Worm (Caenorhabditis elegans) whole organism, mixed stage, embryonic: ENCODE results near the gene ZK673.5.

Experiments
- M03D4.4 ChIP-seq: sonication (generic microtip); optimal IDR thresholded peaks from 2 replicates; lab custom pipeline; 2017; ENCODE audit warnings: mild to moderate bottlenecking, missing genetic modification characterization, missing compliant biosample characterization
- bed-3 ChIP-seq: fragments of 200-800 bp; sonication (Bioruptor generic); optimal IDR thresholded peaks from 3 replicates; lab custom pipeline; 2018; ENCODE audit warnings: mild to moderate bottlenecking, missing genetic modification characterization, moderate library complexity, missing compliant biosample characterization
- blmp-1 ChIP-seq: fragments of 150-350 bp; optimal IDR thresholded peaks from 2 replicates; lab custom pipeline; 2014; ENCODE audit warnings: missing biosample characterization, missing genetic modification characterization
- ceh-39 ChIP-seq: fragments of 150-350 bp; optimal IDR thresholded peaks from 2 replicates; lab custom pipeline; 2014; ENCODE audit warnings: missing biosample characterization, missing genetic modification characterization
- ceh-83 ChIP-seq: fragments of 200-800 bp; sonication (Bioruptor generic); optimal IDR thresholded peaks from 2 replicates; lab custom pipeline; 2018; ENCODE audit warnings: mild to moderate bottlenecking, missing genetic modification characterization, missing compliant biosample characterization
- ces-1 ChIP-seq: fragments of 150-350 bp; optimal IDR thresholded peaks from 2 replicates; lab custom pipeline; 2014; ENCODE audit warnings: missing biosample characterization, missing genetic modification reagents, missing genetic modification characterization
- cnd-1 ChIP-seq: fragments of 200-800 bp; sonication (Bioruptor generic); optimal IDR thresholded peaks from 2 replicates; lab custom pipeline; 2018; ENCODE audit warnings: mild to moderate bottlenecking, missing genetic modification characterization, missing compliant biosample characterization
- drap-1 ChIP-seq: fragments of 200-800 bp; sonication (Bioruptor generic); optimal IDR thresholded peaks from 3 replicates; lab custom pipeline; 2018; ENCODE audit warnings: mild to moderate bottlenecking, missing genetic modification characterization, missing compliant biosample characterization
- elt-1 ChIP-seq: sonication (generic microtip); optimal IDR thresholded peaks from 2 replicates; lab custom pipeline; 2017; ENCODE audit warnings: missing genetic modification characterization, mild to moderate bottlenecking, missing compliant biosample characterization, antibody characterized with exemption, moderate library complexity, borderline replicate concordance; ENCODE audit not compliant: insufficient read depth
- elt-3 ChIP-seq: fragments of 150-350 bp; optimal IDR thresholded peaks from 2 replicates; lab custom pipeline; 2014; ENCODE audit warnings: missing biosample characterization, missing genetic modification characterization
- flh-1 ChIP-seq: fragments of 200-800 bp; sonication (Bioruptor generic); optimal IDR thresholded peaks from 2 replicates; lab custom pipeline; 2018; ENCODE audit warnings: mild to moderate bottlenecking, missing genetic modification characterization, moderate library complexity, missing compliant biosample characterization
- hlh-1 ChIP-seq: fragments of 150-350 bp; optimal IDR thresholded peaks from 2 replicates; lab custom pipeline; 2014; ENCODE audit warnings: missing biosample characterization, missing genetic modification reagents, missing genetic modification characterization
- lin-13 ChIP-seq: fragments of 150-350 bp; optimal IDR thresholded peaks from 2 replicates; lab custom pipeline; 2014; ENCODE audit warnings: missing biosample characterization, missing genetic modification characterization
- lin-32 ChIP-seq: fragments of 200-800 bp; sonication (Bioruptor generic); optimal IDR thresholded peaks from 2 replicates; lab custom pipeline; 2018; ENCODE audit warnings: mild to moderate bottlenecking, missing genetic modification characterization, missing compliant biosample characterization
- lsy-2 ChIP-seq: fragments of 150-350 bp; optimal IDR thresholded peaks from 2 replicates; lab custom pipeline; 2014; ENCODE audit warnings: missing biosample characterization, missing genetic modification characterization
- mab-5 ChIP-seq: fragments of 150-350 bp; optimal IDR thresholded peaks from 2 replicates; lab custom pipeline; 2014; ENCODE audit warnings: missing biosample characterization, missing genetic modification characterization
- mep-1 ChIP-seq: fragments of 150-350 bp; optimal IDR thresholded peaks from 2 replicates; lab custom pipeline; 2017; ENCODE audit warnings: missing biosample characterization, missing genetic modification reagents, missing genetic modification characterization, inconsistent platforms
- nhr-12 ChIP-seq: fragments of 150-350 bp; optimal IDR thresholded peaks from 2 replicates; lab custom pipeline; 2014; ENCODE audit warnings: missing biosample characterization, missing genetic modification characterization
- nhr-2 ChIP-seq: fragments of 150-350 bp; optimal IDR thresholded peaks from 2 replicates; lab custom pipeline; 2014; ENCODE audit warnings: missing biosample characterization, missing genetic modification characterization
- nhr-237 ChIP-seq: fragments of 150-350 bp; optimal IDR thresholded peaks from 2 replicates; lab custom pipeline; 2014; ENCODE audit warnings: missing biosample characterization, missing genetic modification characterization
- nhr-28 ChIP-seq: fragments of 150-350 bp; optimal IDR thresholded peaks from 2 replicates; lab custom pipeline; 2014; ENCODE audit warnings: missing biosample characterization, missing genetic modification characterization
- pha-4 ChIP-seq: fragments of 150-350 bp; optimal IDR thresholded peaks from 2 replicates; lab custom pipeline; 2018; ENCODE audit warnings: missing biosample characterization, missing genetic modification reagents, missing genetic modification characterization
- sem-2 ChIP-seq: fragments of 200-800 bp; sonication (Bioruptor generic); optimal IDR thresholded peaks from 2 replicates; lab custom pipeline; 2018; ENCODE audit warnings: mild to moderate bottlenecking, missing genetic modification characterization, missing compliant biosample characterization
- snpc-4 ChIP-seq: fragments of 150-350 bp; optimal IDR thresholded peaks from 2 replicates; lab custom pipeline; 2014; ENCODE audit warnings: missing biosample characterization, missing genetic modification characterization
- sptf-1 ChIP-seq: sonication (generic microtip); optimal IDR thresholded peaks from 2 replicates; lab custom pipeline; 2017; ENCODE audit warnings: mild to moderate bottlenecking, missing genetic modification characterization, moderate library complexity, missing compliant biosample characterization
- tbx-8 ChIP-seq: fragments of 200-800 bp; sonication (Bioruptor generic); optimal IDR thresholded peaks from 2 replicates; lab custom pipeline; 2018; ENCODE audit warnings: mild to moderate bottlenecking, missing genetic modification characterization, moderate library complexity, missing compliant biosample characterization
- unc-62 ChIP-seq: fragments of 150-350 bp; optimal IDR thresholded peaks from 2 replicates; lab custom pipeline; 2014; ENCODE audit warnings: missing biosample characterization, missing genetic modification reagents, missing genetic modification characterization
- zip-8 ChIP-seq: fragments of 150-350 bp; optimal IDR thresholded peaks from 2 replicates; lab custom pipeline; 2014; ENCODE audit warnings: missing biosample characterization, missing genetic modification characterization
- ztf-11 ChIP-seq: fragments of 150-350 bp; optimal IDR thresholded peaks from 2 replicates; lab custom pipeline; 2014; ENCODE audit warnings: missing biosample characterization, missing genetic modification characterization

The ZK673.5 gene

DNA sequence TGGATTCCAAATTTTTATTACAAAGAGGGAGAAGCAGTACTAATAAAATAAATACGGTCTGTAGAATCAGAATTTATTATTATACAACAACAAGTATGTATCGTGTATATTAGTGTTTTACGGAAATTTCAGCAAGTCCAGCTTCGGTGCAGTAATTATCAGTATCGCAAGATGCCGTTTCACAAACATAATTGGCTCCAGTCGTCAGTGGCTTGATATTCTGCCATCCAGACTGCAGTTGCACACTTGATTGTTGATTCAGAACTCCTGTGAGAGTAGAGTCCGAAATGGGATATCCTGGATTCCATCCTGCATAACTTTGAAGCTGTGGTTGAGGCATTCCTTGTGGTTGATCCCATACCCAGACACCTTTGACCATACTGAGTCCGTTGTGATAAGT is 18.7 kb downstream of the ZK673.5 start:
- no peak for TF ChIP-seq mab-5 (tag; lab: Kevin White, UChicago)
- TF ChIP-seq elt-3 (tag; lab: Kevin White, UChicago): no peak
- no peak for TF ChIP-seq sem-2
- TF ChIP-seq M03D4.4 (tag; lab: Kevin White, UChicago): no peak
- TF ChIP-seq nhr-28 (tag; lab: Kevin White, UChicago): no peak
- no peak for TF ChIP-seq flh-1
- TF ChIP-seq lin-32: no peak
- no peak for TF ChIP-seq ceh-39 (tag; lab: Kevin White, UChicago)
- no peak for TF ChIP-seq mep-1 (tag; lab: Kevin White, UChicago)
- no peak for TF ChIP-seq elt-1 (tag; lab: Kevin White, UChicago)
- no peak for TF ChIP-seq sptf-1 (tag; lab: Kevin White, UChicago)
- no peak for TF ChIP-seq lsy-2 (tag; lab: Kevin White, UChicago)
- TF ChIP-seq bed-3 (GFP tag; lab: Kevin White, UChicago): no peak
- TF ChIP-seq unc-62: no peak
- no peak for TF ChIP-seq snpc-4 (tag; lab: Kevin White, UChicago)
- no peak for TF ChIP-seq blmp-1 (tag; lab: Kevin White, UChicago)
- TF ChIP-seq hlh-1: no peak
- TF ChIP-seq tbx-8: no peak
- TF ChIP-seq nhr-237 (tag; lab: Kevin White, UChicago): no peak

DNA sequence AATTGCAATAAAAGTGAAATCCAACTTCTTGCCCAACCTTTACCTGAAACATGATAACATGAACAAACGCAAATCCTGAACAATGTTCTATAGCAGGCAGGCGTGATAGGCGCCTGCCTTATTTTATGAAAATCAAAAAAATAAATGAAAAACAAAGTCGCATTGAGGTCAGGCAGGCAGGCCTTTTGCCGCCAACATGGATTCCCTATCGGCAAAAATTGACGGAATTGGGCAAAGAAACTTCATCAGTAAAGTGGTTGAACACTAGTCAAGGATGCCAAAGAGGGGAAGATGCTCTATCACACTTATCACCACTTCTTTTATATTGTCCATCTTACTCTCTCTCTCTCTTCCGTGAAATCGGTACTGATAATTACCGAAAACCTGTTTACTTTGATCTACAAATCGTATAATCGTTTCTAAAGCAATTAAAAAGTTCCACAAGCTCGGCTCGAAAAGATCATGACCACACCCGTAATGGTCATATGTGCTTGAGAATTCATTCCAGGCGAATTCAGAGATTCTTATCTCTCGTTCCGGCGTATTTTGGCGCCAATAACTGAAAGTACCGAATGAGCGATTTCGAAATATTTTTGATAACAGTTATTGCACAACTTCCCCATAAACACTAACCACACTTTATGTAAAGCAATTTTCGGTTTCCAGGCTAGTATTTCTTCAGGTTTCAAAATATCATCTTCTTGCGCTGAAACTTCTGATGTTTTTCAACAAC is 20.7 kb downstream of the ZK673.5 start, which contains the start of the genes clec-60 and ZK666.11:
Gene clec-60, minus strand, starts transcription at position 51 of the 733 bp plus-strand sequence.
Gene ZK666.11, plus strand, starts transcription at position 699 of the 733 bp plus-strand sequence.
- TF ChIP-seq ceh-83 (GFP tag; lab: Kevin White, UChicago) (no peak), nhr-237 (tag; lab: Kevin White, UChicago) (no peak), drap-1 (GFP tag; lab: Kevin White, UChicago) (no peak), nhr-28 (tag; lab: Kevin White, UChicago) (no peak), ces-1 (GFP tag; lab: Kevin White, UChicago) (no peak), lsy-2 (tag; lab: Kevin White, UChicago) (no peak), zip-8 (no peak), bed-3 (GFP tag; lab: Kevin White, UChicago) (no peak), elt-1 (tag; lab: Kevin White, UChicago) (no peak)

DNA sequence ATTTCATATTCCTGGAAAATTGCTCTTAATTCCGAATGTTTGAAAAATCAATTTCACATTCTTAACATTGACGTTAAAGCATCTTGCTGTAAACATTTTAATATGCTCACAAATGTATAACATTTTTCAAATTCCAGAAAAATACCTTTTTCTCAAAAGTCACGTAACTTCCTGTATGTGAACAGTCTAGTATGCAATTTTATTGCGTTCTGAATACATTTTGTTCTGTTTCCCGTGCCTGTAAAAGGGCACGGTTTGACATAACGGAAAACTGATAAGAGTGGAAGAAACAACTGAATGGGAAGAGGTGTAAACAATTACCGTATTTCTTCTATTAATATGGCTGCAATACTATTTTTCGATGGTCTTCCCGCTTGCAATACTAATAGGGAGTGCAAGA is 21.6 kb downstream of the ZK673.5 start:
- no peak for TF ChIP-seq bed-3 (GFP tag; lab: Kevin White, UChicago)
- no peak for TF ChIP-seq elt-1 (tag; lab: Kevin White, UChicago)
- no peak for TF ChIP-seq ceh-39 (tag; lab: Kevin White, UChicago)
- TF ChIP-seq unc-62: no peak
- no peak for TF ChIP-seq nhr-2 (tag; lab: Kevin White, UChicago)
- TF ChIP-seq flh-1: no peak
- TF ChIP-seq cnd-1 (tag; lab: Kevin White, UChicago): no peak

DNA sequence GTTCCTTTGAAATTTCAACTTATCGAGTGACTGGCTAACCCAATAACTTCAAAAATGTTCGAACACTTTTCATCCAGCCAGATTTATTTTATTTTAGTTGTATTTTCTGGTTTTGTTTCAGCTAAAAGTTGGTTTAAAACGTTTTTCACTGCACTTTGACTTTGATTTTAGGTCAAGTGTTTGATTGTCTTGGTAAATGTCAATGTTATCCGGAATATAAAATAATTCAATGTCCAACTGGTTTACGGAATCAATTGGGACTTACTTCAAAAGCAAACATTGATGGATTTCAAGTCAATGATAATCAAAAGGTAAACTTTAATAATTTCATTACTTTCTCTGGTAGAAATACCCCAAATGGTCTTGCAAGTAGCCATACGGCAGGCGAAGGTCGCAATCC is 22.6 kb downstream of the ZK673.5 start:
- TF ChIP-seq lin-13 (tag; lab: Kevin White, UChicago) (no peak), lin-32 (no peak), ztf-11 (no peak), zip-8 (no peak), cnd-1 (tag; lab: Kevin White, UChicago) (no peak), mep-1 (tag; lab: Kevin White, UChicago) (no peak)

ce11 chrII:10485640-10486039 is 24.3 kb downstream of the ZK673.5 start:
- no peak for TF ChIP-seq unc-62
- no peak for TF ChIP-seq mep-1 (tag; lab: Kevin White, UChicago)
- no peak for TF ChIP-seq elt-3 (tag; lab: Kevin White, UChicago)

- TF ChIP-seq flh-1 (no peak), elt-1 (tag; lab: Kevin White, UChicago) (no peak), elt-3 (tag; lab: Kevin White, UChicago) (no peak), lsy-2 (tag; lab: Kevin White, UChicago) (no peak), lin-32 (no peak), nhr-28 (tag; lab: Kevin White, UChicago) (no peak), nhr-12 (tag; lab: Kevin White, UChicago) (no peak), ces-1 (GFP tag; lab: Kevin White, UChicago) (no peak), pha-4 (tag; lab: Kevin White, UChicago) (no peak), nhr-237 (tag; lab: Kevin White, UChicago) (no peak)
Observed at ce11 chrII:10486738-10487137, 25.4 kb downstream of the ZK673.5 start, which contains the start of gene ZK666.15. Gene ZK666.15 (plus strand): TSS chrII:10487038.
